Worm (Caenorhabditis elegans) whole organism, mixed stage, embryonic: ENCODE measurements around the gene K09H11.6.

Experiments used
- elt-1 ChIP-seq: sonication (generic microtip); optimal IDR thresholded peaks from 2 replicates; lab custom pipeline; 2017; ENCODE audit warnings: missing genetic modification characterization, mild to moderate bottlenecking, missing compliant biosample characterization, antibody characterized with exemption, moderate library complexity, borderline replicate concordance; ENCODE audit not compliant: insufficient read depth
- elt-3 ChIP-seq: fragments of 150-350 bp; optimal IDR thresholded peaks from 2 replicates; lab custom pipeline; 2014; ENCODE audit warnings: missing biosample characterization, missing genetic modification characterization
- nhr-12 ChIP-seq: fragments of 150-350 bp; optimal IDR thresholded peaks from 2 replicates; lab custom pipeline; 2014; ENCODE audit warnings: missing biosample characterization, missing genetic modification characterization
- ztf-11 ChIP-seq: fragments of 150-350 bp; optimal IDR thresholded peaks from 2 replicates; lab custom pipeline; 2014; ENCODE audit warnings: missing biosample characterization, missing genetic modification characterization

DNA sequence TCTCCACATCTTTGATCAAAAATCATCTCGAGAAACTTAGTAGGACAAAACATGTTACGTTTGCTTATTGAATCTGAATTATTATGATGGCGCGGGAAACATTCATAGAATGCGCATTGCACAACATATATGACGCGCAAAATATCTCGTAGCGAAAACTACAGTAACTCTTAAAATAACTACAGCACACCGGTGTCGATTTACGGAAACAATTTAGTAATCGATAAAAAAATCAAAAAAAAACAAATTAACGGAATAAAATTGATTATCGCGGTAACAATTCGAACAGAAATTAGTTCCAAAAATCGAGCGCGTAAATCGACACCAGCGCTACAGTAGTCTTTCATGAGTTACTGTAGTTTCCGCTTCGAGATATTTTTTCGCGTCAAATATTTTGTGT, 13.9 kb downstream of the K09H11.6 start:
- TF ChIP-seq ztf-11 (tag; lab: Kevin White, UChicago) (no peak), elt-1 (tag; lab: Kevin White, UChicago) (no peak), nhr-12 (tag; lab: Kevin White, UChicago) (no peak), elt-3 (tag; lab: Kevin White, UChicago) (no peak)
